Worm (Caenorhabditis elegans): Measurements from ENCODE around the gene gldi-3.

DNA sequence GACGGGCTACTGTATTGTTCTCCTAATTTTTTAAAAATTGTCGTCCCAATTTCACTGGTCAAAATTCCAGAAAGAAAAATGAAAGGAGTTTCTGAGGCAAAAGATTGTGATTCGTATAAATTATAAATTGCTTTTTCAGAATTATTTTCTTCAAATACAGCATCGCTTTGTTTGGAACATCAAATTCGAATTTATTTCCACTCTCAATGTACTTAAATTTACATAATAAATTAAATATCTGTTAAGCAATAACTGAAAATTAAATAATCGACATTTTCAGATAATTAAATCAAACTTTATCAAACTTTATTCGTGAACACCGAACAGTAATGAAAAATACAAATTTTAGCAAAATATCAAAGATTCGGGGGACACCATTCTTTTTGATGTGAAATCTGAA is 5.2 kb downstream of the gldi-3 start:
- TF ChIP-seq fos-1 (tag; optimal IDR thresholded peaks at IDR 0.05) (no peak), ceh-62 (tag; optimal IDR thresholded peaks at IDR 0.05) (no peak), nhr-25 (tag; optimal IDR thresholded peaks at IDR 0.05; ENCODE audit: borderline replicate concordance, insufficient read depth) (no peak), skn-1 (tag; optimal IDR thresholded peaks at IDR 0.05) (no peak), lin-13 (GFP tag; optimal IDR thresholded peaks at IDR 0.05) (no peak), aly-2 (tag; optimal IDR thresholded peaks at IDR 0.05) (no peak), vab-7 (GFP tag; IDR thresholded peaks at IDR 0.05) (no peak), nhr-11 (tag; optimal IDR thresholded peaks at IDR 0.05) (no peak)

All from whole organism, L4 larva.